Worm (Caenorhabditis elegans) whole organism, young adult: ENCODE data around the gene dnj-26.

ENCODE experiments used
- C17E4.6 ChIP-seq: fragments of 200-800 bp; sonication (Bioruptor generic); IDR thresholded peaks from 2 replicates; pipeline ENCODE4 v1.3.6; 2022; ENCODE audit warnings: missing genetic modification reagents, missing genetic modification characterization, missing compliant biosample characterization
- F10E7.11 ChIP-seq: sonication (generic microtip); optimal IDR thresholded peaks from 2 replicates; lab custom pipeline; 2017; ENCODE audit warnings: mild to moderate bottlenecking, missing genetic modification characterization, moderate library complexity, missing compliant biosample characterization
- F22D6.2 ChIP-seq: sonication (generic microtip); optimal IDR thresholded peaks from 2 replicates; lab custom pipeline; 2016; ENCODE audit warnings: mild to moderate bottlenecking, missing genetic modification characterization, missing compliant biosample characterization
- F23B12.7 ChIP-seq: sonication (generic microtip); optimal IDR thresholded peaks from 2 replicates; lab custom pipeline; 2017; ENCODE audit warnings: missing genetic modification characterization, mild to moderate bottlenecking, missing compliant biosample characterization, antibody characterized with exemption, moderate library complexity; ENCODE audit not compliant: insufficient read depth
- F49E8.2 ChIP-seq: sonication (generic microtip); optimal IDR thresholded peaks from 3 replicates; lab custom pipeline; 2017; ENCODE audit warnings: missing genetic modification characterization, mild to moderate bottlenecking, missing compliant biosample characterization, antibody characterized with exemption, moderate library complexity; ENCODE audit not compliant: insufficient read depth
- F55B11.4 ChIP-seq: sonication (generic microtip); optimal IDR thresholded peaks from 2 replicates; lab custom pipeline; 2016; ENCODE audit warnings: missing compliant biosample characterization, missing genetic modification characterization, borderline replicate concordance; ENCODE audit not compliant: insufficient read depth
- K11D2.4 ChIP-seq: fragments of 200-800 bp; sonication (Bioruptor generic); IDR thresholded peaks from 2 replicates; pipeline ENCODE4 v1.3.6; 2022; ENCODE audit warnings: missing genetic modification reagents, missing genetic modification characterization, missing compliant biosample characterization
- T07F8.4 ChIP-seq: sonication (generic microtip); optimal IDR thresholded peaks from 2 replicates; lab custom pipeline; 2016; ENCODE audit warnings: mild to moderate bottlenecking, missing genetic modification characterization, moderate library complexity, missing compliant biosample characterization
- T26A5.8 ChIP-seq: sonication (generic microtip); optimal IDR thresholded peaks from 2 replicates; lab custom pipeline; 2016; ENCODE audit warnings: missing genetic modification characterization, missing compliant biosample characterization
- Y53G8AR.9 ChIP-seq: fragments of 200-800 bp; sonication (Bioruptor generic); conservative IDR thresholded peaks from 2 replicates; pipeline ENCODE4 v1.3.6; 2022; ENCODE audit warnings: missing genetic modification reagents, missing genetic modification characterization, missing compliant biosample characterization
- Y67H2A.10 ChIP-seq: fragments of 200-800 bp; sonication (Bioruptor generic); conservative IDR thresholded peaks from 2 replicates; pipeline ENCODE4 v1.3.6; 2022; ENCODE audit warnings: missing genetic modification reagents, missing genetic modification characterization, missing compliant biosample characterization
- Y79H2A.3 ChIP-seq: fragments of 200-800 bp; sonication (Bioruptor generic); conservative IDR thresholded peaks from 2 replicates; pipeline ENCODE4 v1.3.6; 2022; ENCODE audit warnings: missing genetic modification reagents, missing genetic modification characterization, missing compliant biosample characterization
- ZK185.1 ChIP-seq: sonication (generic microtip); optimal IDR thresholded peaks from 2 replicates; lab custom pipeline; 2016; ENCODE audit warnings: mild to moderate bottlenecking, missing genetic modification characterization, missing compliant biosample characterization; ENCODE audit not compliant: poor library complexity, severe bottlenecking
- akir-1 ChIP-seq: fragments of 200-800 bp; sonication (Bioruptor generic); optimal IDR thresholded peaks from 2 replicates; lab custom pipeline; 2018; ENCODE audit warnings: mild to moderate bottlenecking, missing genetic modification characterization, moderate library complexity, missing compliant biosample characterization
- aptf-2 ChIP-seq: fragments of 200-800 bp; sonication (Bioruptor generic); conservative IDR thresholded peaks from 2 replicates; pipeline ENCODE4 v1.3.6; 2022; ENCODE audit warnings: missing genetic modification reagents, missing genetic modification characterization, missing compliant biosample characterization
- aptf-3 ChIP-seq: fragments of 200-800 bp; sonication (Bioruptor generic); IDR thresholded peaks from 2 replicates; pipeline ENCODE4 v1.3.6; 2022; ENCODE audit warnings: missing genetic modification characterization, missing compliant biosample characterization
- attf-3 ChIP-seq: fragments of 200-800 bp; sonication (Bioruptor generic); conservative IDR thresholded peaks from 2 replicates; pipeline ENCODE4 v1.3.6; 2022; ENCODE audit warnings: missing genetic modification reagents, missing genetic modification characterization, missing compliant biosample characterization
- ceh-79 ChIP-seq: sonication (generic microtip); optimal IDR thresholded peaks from 2 replicates; lab custom pipeline; 2017; ENCODE audit warnings: mild to moderate bottlenecking, missing genetic modification characterization, missing compliant biosample characterization
- ceh-91 ChIP-seq: fragments of 200-800 bp; sonication (Bioruptor generic); IDR thresholded peaks from 2 replicates; pipeline ENCODE4 v1.3.6; 2022; ENCODE audit warnings: missing genetic modification reagents, missing genetic modification characterization, missing compliant biosample characterization
- dox-1 ChIP-seq: fragments of 200-800 bp; sonication (Bioruptor generic); IDR thresholded peaks from 2 replicates; pipeline ENCODE4 v1.3.6; 2022; ENCODE audit warnings: missing genetic modification reagents, missing genetic modification characterization, missing compliant biosample characterization
- dpl-1 ChIP-seq: fragments of 150-350 bp; optimal IDR thresholded peaks from 2 replicates; lab custom pipeline; 2014; ENCODE audit warnings: missing biosample characterization, missing genetic modification reagents, missing genetic modification characterization
- efl-1 ChIP-seq: fragments of 150-350 bp; optimal IDR thresholded peaks from 2 replicates; lab custom pipeline; 2014; ENCODE audit warnings: missing biosample characterization, missing genetic modification reagents, missing genetic modification characterization
- egl-18 ChIP-seq: fragments of 200-800 bp; sonication (Bioruptor generic); IDR thresholded peaks from 2 replicates; pipeline ENCODE4 v1.3.6; 2022; ENCODE audit warnings: missing genetic modification reagents, missing genetic modification characterization, missing compliant biosample characterization
- ekl-4 ChIP-seq: fragments of 200-800 bp; sonication (Bioruptor generic); IDR thresholded peaks from 2 replicates; pipeline ENCODE4 v1.3.6; 2022; ENCODE audit warnings: missing genetic modification reagents, missing genetic modification characterization, missing compliant biosample characterization
- ets-4 ChIP-seq: fragments of 200-800 bp; sonication (Bioruptor generic); optimal IDR thresholded peaks from 2 replicates; lab custom pipeline; 2018; ENCODE audit warnings: mild to moderate bottlenecking, missing genetic modification characterization, missing compliant biosample characterization
- fkh-3 ChIP-seq: sonication (generic microtip); optimal IDR thresholded peaks from 2 replicates; lab custom pipeline; 2016; ENCODE audit warnings: mild to moderate bottlenecking, missing genetic modification characterization, missing compliant biosample characterization
- him-1 ChIP-seq: sonication (generic microtip); optimal IDR thresholded peaks from 2 replicates; lab custom pipeline; 2016; ENCODE audit warnings: missing genotype, missing genetic modification reagents, missing genetic modification characterization, missing compliant biosample characterization
- hmg-20 ChIP-seq: fragments of 200-800 bp; sonication (Bioruptor generic); IDR thresholded peaks from 2 replicates; pipeline ENCODE4 v1.3.6; 2022; ENCODE audit warnings: missing genetic modification reagents, missing genetic modification characterization, missing compliant biosample characterization
- lin-26 ChIP-seq: fragments of 200-800 bp; sonication (Bioruptor generic); IDR thresholded peaks from 2 replicates; pipeline ENCODE4 v1.3.6; 2022; ENCODE audit warnings: missing genetic modification reagents, missing genetic modification characterization, missing compliant biosample characterization
- lin-35 ChIP-seq, 3 experiments: fragments of 150-350 bp in 2 of 3; sonication (generic microtip) in 1 of 3; optimal IDR thresholded peaks; 2 replicates each; lab custom pipeline; 2014 to 2018; ENCODE audit warnings: missing biosample characterization in 3 of 3, missing genetic modification characterization in 3 of 3, missing genetic modification reagents in 3 of 3
- lin-54 ChIP-seq: fragments of 200-800 bp; sonication (Bioruptor generic); optimal IDR thresholded peaks from 2 replicates; lab custom pipeline; 2018; ENCODE audit warnings: mild to moderate bottlenecking, missing genetic modification characterization, missing compliant biosample characterization
- lir-1 ChIP-seq: fragments of 200-800 bp; sonication (Bioruptor generic); conservative IDR thresholded peaks from 2 replicates; pipeline ENCODE4 v1.3.6; 2022; ENCODE audit warnings: missing genetic modification reagents, missing genetic modification characterization, missing compliant biosample characterization
- lsy-27 ChIP-seq: sonication (generic microtip); optimal IDR thresholded peaks from 2 replicates; lab custom pipeline; 2017; ENCODE audit warnings: missing genetic modification characterization, mild to moderate bottlenecking, missing compliant biosample characterization, antibody characterized with exemption, missing genotype, borderline replicate concordance; ENCODE audit not compliant: insufficient read depth
- madf-10 ChIP-seq: sonication (generic microtip); optimal IDR thresholded peaks from 2 replicates; lab custom pipeline; 2016; ENCODE audit warnings: mild to moderate bottlenecking, missing genetic modification characterization, missing compliant biosample characterization
- madf-8 ChIP-seq: fragments of 200-800 bp; sonication (Bioruptor generic); conservative IDR thresholded peaks from 2 replicates; pipeline ENCODE4 v1.3.6; 2022; ENCODE audit warnings: missing genetic modification reagents, missing genetic modification characterization, missing compliant biosample characterization
- mcd-1 ChIP-seq: fragments of 200-800 bp; sonication (Bioruptor generic); IDR thresholded peaks from 2 replicates; pipeline ENCODE4 v1.3.6; 2022; ENCODE audit warnings: missing genetic modification reagents, missing genetic modification characterization, missing compliant biosample characterization
- nhr-90 ChIP-seq: sonication (generic microtip); optimal IDR thresholded peaks from 2 replicates; lab custom pipeline; 2016; ENCODE audit warnings: missing genotype, mild to moderate bottlenecking, missing genetic modification characterization, missing compliant biosample characterization
- pha-4 ChIP-seq: fragments of 150-350 bp; sonication (generic microtip); optimal IDR thresholded peaks from 2 replicates; lab custom pipeline; 2014; ENCODE audit warnings: missing biosample characterization, missing genetic modification reagents, missing genetic modification characterization
- snpc-1.3 ChIP-seq: sonication (generic microtip); optimal IDR thresholded peaks from 2 replicates; lab custom pipeline; 2017; ENCODE audit warnings: missing genetic modification characterization, mild to moderate bottlenecking, missing compliant biosample characterization, antibody characterized with exemption, moderate library complexity, missing genotype, missing genetic modification reagents; ENCODE audit not compliant: insufficient read depth
- snpc-3.4 ChIP-seq: sonication (generic microtip); optimal IDR thresholded peaks from 2 replicates; lab custom pipeline; 2017; ENCODE audit warnings: missing genetic modification characterization, mild to moderate bottlenecking, missing compliant biosample characterization, antibody characterized with exemption, moderate library complexity, missing genotype, missing genetic modification reagents
- snpc-4 ChIP-seq, 5 experiments: fragments of 150-350 bp in 1 of 5; sonication (generic microtip) in 4 of 5; optimal IDR thresholded peaks; 2 replicates each; lab custom pipeline; 2014 to 2018; ENCODE audit warnings: missing genetic modification characterization in 5 of 5, missing biosample characterization in 3 of 5, antibody characterized with exemption in 2 of 5, mild to moderate bottlenecking in 2 of 5, missing compliant biosample characterization in 2 of 5, missing genotype in 2 of 5, moderate library complexity in 2 of 5, missing genetic modification reagents in 1 of 5
- sptf-2 ChIP-seq: fragments of 200-800 bp; sonication (Bioruptor generic); optimal IDR thresholded peaks from 2 replicates; lab custom pipeline; 2018; ENCODE audit warnings: mild to moderate bottlenecking, missing genetic modification characterization, missing compliant biosample characterization
- tbp1 ChIP-seq: fragments of 200-800 bp; sonication (Bioruptor generic); optimal IDR thresholded peaks from 2 replicates; lab custom pipeline; 2018; ENCODE audit warnings: mild to moderate bottlenecking, missing genetic modification characterization, missing compliant biosample characterization
- tlf-1 ChIP-seq: fragments of 200-800 bp; sonication (Bioruptor generic); optimal IDR thresholded peaks from 2 replicates; lab custom pipeline; 2018; ENCODE audit warnings: mild to moderate bottlenecking, missing genetic modification characterization, missing compliant biosample characterization

The dnj-26 gene

DNA sequence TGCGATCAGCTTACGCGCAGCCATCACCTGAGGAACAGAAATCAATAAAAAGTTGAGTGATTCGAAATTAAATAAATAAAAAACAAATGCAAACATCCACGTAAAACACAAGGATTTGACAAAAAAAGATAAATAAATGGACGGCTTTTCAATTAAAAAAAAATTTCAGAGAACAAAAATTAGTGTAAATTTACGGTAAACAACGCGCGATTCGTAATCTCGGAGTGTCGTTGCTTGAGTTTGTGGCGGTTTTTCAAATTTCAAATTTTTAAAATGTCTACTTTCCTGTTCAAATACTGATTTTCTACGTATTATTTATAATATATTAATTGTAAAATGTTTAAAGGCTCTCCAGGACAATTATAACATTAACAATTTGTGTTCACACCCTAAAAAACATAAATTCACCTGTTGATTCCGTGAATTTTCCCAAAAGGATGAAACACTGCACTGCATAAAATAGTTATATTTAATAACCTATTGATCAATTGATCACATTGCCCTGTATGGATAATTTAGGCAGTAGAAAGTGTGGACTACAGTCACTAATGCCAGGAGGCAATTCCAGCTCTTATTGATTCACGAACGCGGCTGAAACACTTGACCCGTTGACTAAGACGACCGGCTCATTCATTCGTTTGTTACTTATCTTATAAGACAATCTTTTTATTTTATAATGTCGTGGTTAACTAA is 43.3 kb downstream of the dnj-26 start, which contains the start of the genes marb-1 and F35G2.3:
Gene marb-1, minus strand, starts transcription at position 27 of the 693 bp plus-strand sequence.
Gene F35G2.3, plus strand, starts transcription at position 643 of the 693 bp plus-strand sequence.
- no peak for TF ChIP-seq snpc-4 (GFP tag; optimal IDR thresholded peaks at IDR 0.05; lab: Kevin White, UChicago)
- TF ChIP-seq snpc-4 (tag; optimal IDR thresholded peaks at IDR 0.05; lab: Kevin White, UChicago), result peak in 2 of 4 experiments; percentile 8 to 27
- TF ChIP-seq K11D2.4 (GFP tag; lab: Robert Waterston, UW), result no peak
- no peak for TF ChIP-seq lin-26
- TF ChIP-seq tlf-1, result no peak
- TF ChIP-seq Y53G8AR.9 (GFP tag; lab: Robert Waterston, UW), result no peak
- no peak for TF ChIP-seq fkh-3
- peak; percentile 62 for TF ChIP-seq efl-1 (GFP tag; lab: Kevin White, UChicago)
- no peak for TF ChIP-seq ZK185.1 (tag; lab: Kevin White, UChicago)
- TF ChIP-seq hmg-20 (GFP tag; lab: Robert Waterston, UW), result no peak
- TF ChIP-seq F23B12.7 (tag; lab: Kevin White, UChicago), result peak; percentile 11
- no peak for TF ChIP-seq F22D6.2 (tag; lab: Kevin White, UChicago)
- TF ChIP-seq lin-54, result peak; percentile 67
- peak in 1 of 3 experiments; percentile 77 for TF ChIP-seq lin-35 (GFP tag; optimal IDR thresholded peaks at IDR 0.05; lab: Kevin White, UChicago)
- peak; percentile 1 for TF ChIP-seq dpl-1 (GFP tag; lab: Kevin White, UChicago)
- TF ChIP-seq him-1 (tag; lab: Kevin White, UChicago), result peak; percentile 15
- TF ChIP-seq sptf-2 (GFP tag; lab: Kevin White, UChicago), result no peak
- TF ChIP-seq nhr-90 (tag; lab: Kevin White, UChicago), result no peak
- TF ChIP-seq dox-1 (GFP tag; lab: Robert Waterston, UW), result no peak
- TF ChIP-seq T07F8.4, result no peak
- peak; percentile 28 for TF ChIP-seq pha-4 (tag; lab: Kevin White, UChicago)
- TF ChIP-seq attf-3 (GFP tag; lab: Robert Waterston, UW), result peak; percentile 96
- no peak for TF ChIP-seq F55B11.4
- TF ChIP-seq snpc-3.4, result peak; percentile 3

DNA sequence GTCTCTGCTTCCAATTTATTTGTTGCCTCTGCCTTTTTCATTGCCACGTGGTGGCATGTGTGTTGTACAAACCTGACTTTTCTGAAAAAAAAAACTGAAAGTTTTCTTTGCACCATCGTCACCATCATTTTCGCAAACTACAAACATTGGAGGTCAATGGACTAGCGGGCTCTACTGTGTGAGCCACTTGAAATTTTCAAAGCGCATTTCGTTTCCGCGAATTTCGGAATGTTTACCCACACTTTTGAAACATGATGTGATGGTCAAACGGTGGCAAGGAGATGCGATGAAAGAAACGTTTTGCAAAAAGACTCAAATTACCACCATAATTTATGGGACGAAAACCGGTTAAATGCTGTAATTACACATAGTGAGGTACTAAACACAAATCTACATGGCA is 44.6 kb downstream of the dnj-26 start:
- peak; percentile 14 for TF ChIP-seq ets-4 (GFP tag; lab: Kevin White, UChicago)
- TF ChIP-seq egl-18, result no peak
- TF ChIP-seq Y67H2A.10 (GFP tag; lab: Robert Waterston, UW), result no peak
- TF ChIP-seq aptf-3, result 0 out of 2 replicates have a peak, but pooled peaks have one; percentile 15
- peak; percentile 24; the same call in 1 of the 2 replicates for TF ChIP-seq Y79H2A.3 (GFP tag; lab: Robert Waterston, UW)
- TF ChIP-seq F23B12.7 (tag; lab: Kevin White, UChicago), result no peak
- TF ChIP-seq lir-1, result no peak
- no peak for TF ChIP-seq snpc-1.3 (tag; lab: Kevin White, UChicago)
- no peak for TF ChIP-seq C17E4.6 (GFP tag; lab: Robert Waterston, UW)
- 0 out of 2 replicates have a peak, but pooled peaks have one; percentile 26 for TF ChIP-seq ekl-4 (GFP tag; lab: Robert Waterston, UW)
- no peak for TF ChIP-seq ceh-79 (tag; lab: Kevin White, UChicago)
- no peak for TF ChIP-seq ceh-91 (GFP tag; lab: Robert Waterston, UW)
- no peak for TF ChIP-seq aptf-2 (GFP tag; lab: Robert Waterston, UW)
- TF ChIP-seq dox-1 (GFP tag; lab: Robert Waterston, UW), result no peak
- peak; percentile 33 for TF ChIP-seq F49E8.2 (tag; lab: Kevin White, UChicago)
- TF ChIP-seq lin-26, result no peak
- no peak for TF ChIP-seq madf-10 (tag; lab: Kevin White, UChicago)
- no peak for TF ChIP-seq lsy-27
- TF ChIP-seq efl-1 (GFP tag; lab: Kevin White, UChicago), result no peak
- TF ChIP-seq F10E7.11 (tag; lab: Kevin White, UChicago), result no peak
- no peak for TF ChIP-seq T07F8.4
- TF ChIP-seq akir-1 (GFP tag; lab: Kevin White, UChicago), result no peak
- TF ChIP-seq T26A5.8 (tag; lab: Kevin White, UChicago), result no peak
- TF ChIP-seq tbp1 (GFP tag; lab: Kevin White, UChicago), result no peak
- no peak for TF ChIP-seq mcd-1 (GFP tag; lab: Robert Waterston, UW)
- TF ChIP-seq madf-8 (GFP tag; lab: Robert Waterston, UW), result no peak
- peak; percentile 40 for TF ChIP-seq snpc-3.4
